Worm (Caenorhabditis elegans) whole organism, L1 larva: Measurements from ENCODE around the gene C25E10.13.

Experiments
- fkh-10 ChIP-seq: sonication (generic microtip); optimal IDR thresholded peaks from 2 replicates; lab custom pipeline; 2017; ENCODE audit warnings: missing biosample characterization, missing genetic modification reagents, missing genetic modification characterization
- unc-130 ChIP-seq: fragments of 150-350 bp; optimal IDR thresholded peaks from 2 replicates; lab custom pipeline; 2017; ENCODE audit warnings: missing biosample characterization, missing genetic modification characterization, inconsistent platforms

DNA sequence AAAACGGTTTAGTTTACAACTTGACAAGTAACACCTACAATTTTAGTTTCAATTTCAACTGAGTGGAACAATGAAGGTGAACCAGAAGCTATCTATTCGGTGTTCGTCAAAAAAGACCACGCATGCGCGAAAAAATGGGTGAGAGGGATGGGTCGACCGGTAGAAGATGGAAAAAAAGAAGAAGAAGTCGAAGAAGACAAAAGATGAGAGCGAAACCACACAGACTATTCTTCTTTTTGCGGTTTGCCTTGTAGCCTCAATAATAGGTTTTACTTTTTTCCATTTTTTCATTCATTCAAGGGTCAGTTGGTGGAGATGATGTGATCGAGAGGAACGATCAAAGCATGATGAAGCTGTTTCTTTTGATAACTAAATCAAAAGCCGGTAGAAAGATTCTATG lies 22.8 kb downstream of the C25E10.13 start:
- TF ChIP-seq unc-130 (tag; lab: Kevin White, UChicago) (no peak), fkh-10 (GFP tag; lab: Kevin White, UChicago) (no peak)
